Worm (Caenorhabditis elegans) whole organism, mixed stage, embryonic: ENCODE data around the gene K09F5.6.

Experiments
- elt-3 ChIP-seq: fragments of 150-350 bp; optimal IDR thresholded peaks from 2 replicates; lab custom pipeline; 2014; ENCODE audit warnings: missing biosample characterization, missing genetic modification characterization
- lin-32 ChIP-seq: fragments of 200-800 bp; sonication (Bioruptor generic); optimal IDR thresholded peaks from 2 replicates; lab custom pipeline; 2018; ENCODE audit warnings: mild to moderate bottlenecking, missing genetic modification characterization, missing compliant biosample characterization
- lsy-2 ChIP-seq: fragments of 150-350 bp; optimal IDR thresholded peaks from 2 replicates; lab custom pipeline; 2014; ENCODE audit warnings: missing biosample characterization, missing genetic modification characterization
- nhr-237 ChIP-seq: fragments of 150-350 bp; optimal IDR thresholded peaks from 2 replicates; lab custom pipeline; 2014; ENCODE audit warnings: missing biosample characterization, missing genetic modification characterization

DNA sequence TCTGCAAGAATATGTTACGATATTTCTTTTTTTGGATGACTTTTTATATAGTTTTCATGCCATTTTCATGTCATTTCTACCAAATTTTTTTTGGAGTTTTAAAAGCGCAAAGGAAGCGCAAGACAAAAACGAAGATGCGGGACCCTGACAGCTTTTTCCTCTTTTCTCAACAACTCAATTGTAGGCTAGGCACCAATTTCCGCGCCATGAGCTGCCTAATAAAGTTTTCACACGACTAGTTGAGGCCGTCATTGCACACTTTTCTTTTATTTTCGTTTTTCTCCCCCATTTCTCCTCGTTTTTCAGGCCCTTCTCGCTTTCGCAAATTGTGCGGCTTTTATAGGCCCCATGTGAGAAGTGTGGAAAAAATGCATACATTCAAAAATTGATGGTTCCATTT is 39.2 kb upstream of the K09F5.6 start:
- no peak for TF ChIP-seq elt-3
- TF ChIP-seq lin-32 = no peak
- TF ChIP-seq nhr-237 (tag; lab: Kevin White, UChicago) = no peak
- TF ChIP-seq lsy-2 = no peak
